Worm (Caenorhabditis elegans): ENCODE measurements around the gene gcna-1.

gcna-1 gene

ce11 chrIII:5965839-5966463, 42.9 kb downstream of the gcna-1 start, which contains the start of gene dct-6:
Gene dct-6 (plus strand): TSS chrIII:5966413.
- TF ChIP-seq F16B12.6 (tag; optimal IDR thresholded peaks at IDR 0.05) = no peak
- TF ChIP-seq grh-1 (GFP tag; IDR thresholded peaks at IDR 0.05) = no peak
- TF ChIP-seq egl-13 (tag; optimal IDR thresholded peaks at IDR 0.05) = no peak
- TF ChIP-seq ceh-82 (tag; optimal IDR thresholded peaks at IDR 0.05) = no peak
- TF ChIP-seq ama-1 (optimal IDR thresholded peaks at IDR 0.05) = no peak
- TF ChIP-seq mab-9 (GFP tag; IDR thresholded peaks at IDR 0.05) = no peak
- no peak for TF ChIP-seq unc-98 (GFP tag; IDR thresholded peaks at IDR 0.05)

ce11 chrIII:5965368-5965767, 43.5 kb downstream of the gcna-1 start:
- TF ChIP-seq lsy-2 (tag; optimal IDR thresholded peaks at IDR 0.05) = no peak
- peak; percentile 64 for TF ChIP-seq nhr-85 (tag)
- no peak for TF ChIP-seq fkh-10 (GFP tag; optimal IDR thresholded peaks at IDR 0.05)
- TF ChIP-seq lin-14 (GFP tag; optimal IDR thresholded peaks at IDR 0.05) = peak; percentile 3

- TF ChIP-seq fkh-8 (tag; optimal IDR thresholded peaks at IDR 0.05) (no peak), ceh-90 (tag; optimal IDR thresholded peaks at IDR 0.05) (no peak), nhr-19 (GFP tag; conservative IDR thresholded peaks at IDR 0.05) (no peak), nhr-12 (tag; optimal IDR thresholded peaks at IDR 0.05) (no peak), F16B12.6 (tag; optimal IDR thresholded peaks at IDR 0.05) (no peak), snu-23 (GFP tag; optimal IDR thresholded peaks at IDR 0.05) (peak; percentile 6), zag-1 (tag; optimal IDR thresholded peaks at IDR 0.05) (no peak), lsy-2 (tag; optimal IDR thresholded peaks at IDR 0.05) (peak in 1 of 2 experiments; percentile 24), nhr-85 (tag) (peak; percentile 72), snpc-4 (tag; optimal IDR thresholded peaks at IDR 0.05) (no peak), nhr-11 (tag; optimal IDR thresholded peaks at IDR 0.05) (no peak), skn-1 (tag; optimal IDR thresholded peaks at IDR 0.05) (no peak), hpl-2 (GFP tag; optimal IDR thresholded peaks at IDR 0.05) (no peak), swsn-7 (tag; optimal IDR thresholded peaks at IDR 0.05) (no peak), lin-35 (GFP tag; optimal IDR thresholded peaks at IDR 0.05) (no peak), grh-1 (GFP tag; IDR thresholded peaks at IDR 0.05) (no peak), nhr-237 (tag; optimal IDR thresholded peaks at IDR 0.05) (no peak), mep-1 (tag; optimal IDR thresholded peaks at IDR 0.05) (no peak), nhr-77 (tag; optimal IDR thresholded peaks at IDR 0.05) (no peak), nhr-20 (tag; optimal IDR thresholded peaks at IDR 0.05) (peak; percentile 9), nhr-71 (tag; optimal IDR thresholded peaks at IDR 0.05) (peak; percentile 20), lin-14 (GFP tag; optimal IDR thresholded peaks at IDR 0.05) (peak; percentile 40), lin-15B (tag; optimal IDR thresholded peaks at IDR 0.05) (no peak), blmp-1 (tag; optimal IDR thresholded peaks at IDR 0.05) (peak; percentile 91), C34B4.2 (tag; optimal IDR thresholded peaks at IDR 0.05) (no peak), dsc-1 (tag; optimal IDR thresholded peaks at IDR 0.05) (no peak), elt-3 (tag; optimal IDR thresholded peaks at IDR 0.05) (peak in 3 of 6 experiments; percentile 10 to 53 (median 11)), nhr-90 (tag; optimal IDR thresholded peaks at IDR 0.05; ENCODE audit: poor library complexity) (no peak)
These were observed 44.7 kb downstream of the gcna-1 start for ce11 chrIII:5964058-5964632.

ce11 chrIII:5961560-5961959, 47.3 kb downstream of the gcna-1 start:
- TF ChIP-seq fkh-8 (tag; optimal IDR thresholded peaks at IDR 0.05) (no peak), fkh-4 (tag; optimal IDR thresholded peaks at IDR 0.05; ENCODE audit: borderline replicate concordance) (no peak), zag-1 (tag; optimal IDR thresholded peaks at IDR 0.05) (no peak), rnt-1 (tag; optimal IDR thresholded peaks at IDR 0.05) (no peak), ces-1 (GFP tag; optimal IDR thresholded peaks at IDR 0.05) (no peak), aly-2 (tag; optimal IDR thresholded peaks at IDR 0.05) (no peak), hpl-2 (GFP tag; optimal IDR thresholded peaks at IDR 0.05) (no peak), pag-3 (tag; optimal IDR thresholded peaks at IDR 0.05; ENCODE audit: borderline replicate concordance, insufficient read depth) (no peak), lin-14 (GFP tag; optimal IDR thresholded peaks at IDR 0.05) (no peak), lin-39 (tag; optimal IDR thresholded peaks at IDR 0.05) (no peak), lir-3 (tag; optimal IDR thresholded peaks at IDR 0.05; ENCODE audit: poor library complexity) (no peak)
